Fruit fly (Drosophila melanogaster) whole organism, embryonic: ENCODE results near the gene CG7878.

Experiments
- Atf6 ChIP-seq: fragments of 200-800 bp; sonication (Bioruptor generic); IDR thresholded peaks from 2 replicates; pipeline ENCODE4 v1.3.6; 2022; ENCODE audit warnings: missing biosample characterization, missing genetic modification characterization
- BtbVII ChIP-seq: fragments of 200-800 bp; sonication (Bioruptor generic); optimal IDR thresholded peaks from 3 replicates; lab custom pipeline; 2017; ENCODE audit warnings: missing biosample characterization, mild to moderate bottlenecking, missing genetic modification characterization
- CG12299 ChIP-seq: fragments of 200-800 bp; sonication (Bioruptor generic); optimal IDR thresholded peaks from 2 replicates; lab custom pipeline; 2018; ENCODE audit warnings: missing biosample characterization, mild to moderate bottlenecking, missing genetic modification characterization
- CG12744 ChIP-seq: fragments of 200-800 bp; sonication (Bioruptor generic); optimal IDR thresholded peaks from 2 replicates; lab custom pipeline; 2016; ENCODE audit warnings: missing biosample characterization, missing genetic modification characterization
- CG12942 ChIP-seq: fragments of 200-800 bp; sonication (Bioruptor generic); optimal IDR thresholded peaks from 3 replicates; lab custom pipeline; 2016; ENCODE audit warnings: missing biosample characterization, missing genetic modification characterization
- CG13296 ChIP-seq: fragments of 200-800 bp; sonication (Bioruptor generic); optimal IDR thresholded peaks from 3 replicates; lab custom pipeline; 2018; ENCODE audit warnings: missing biosample characterization, mild to moderate bottlenecking, missing genetic modification characterization
- CG14014 ChIP-seq: fragments of 200-800 bp; sonication (Bioruptor generic); IDR thresholded peaks from 2 replicates; pipeline ENCODE4 v1.3.6; 2022; ENCODE audit warnings: missing biosample characterization, missing genetic modification characterization
- CG18262 ChIP-seq: fragments of 200-800 bp; optimal IDR thresholded peaks from 3 replicates; lab custom pipeline; 2019; ENCODE audit warnings: missing biosample characterization, mild to moderate bottlenecking, missing genetic modification characterization, moderate library complexity
- CG1832 ChIP-seq: fragments of 200-800 bp; sonication (Bioruptor generic); optimal IDR thresholded peaks from 2 replicates; lab custom pipeline; 2017; ENCODE audit warnings: missing biosample characterization, mild to moderate bottlenecking, missing genetic modification characterization, inconsistent platforms
- CG30431 ChIP-seq: fragments of 200-800 bp; sonication (Bioruptor generic); optimal IDR thresholded peaks from 2 replicates; lab custom pipeline; 2017; ENCODE audit warnings: missing biosample characterization, missing genetic modification characterization
- CG31365 ChIP-seq: fragments of 200-800 bp; sonication (Bioruptor generic); optimal IDR thresholded peaks from 2 replicates; lab custom pipeline; 2018; ENCODE audit warnings: missing biosample characterization, mild to moderate bottlenecking, missing genetic modification characterization
- CG5180 ChIP-seq: fragments of 200-800 bp; sonication (Bioruptor generic); optimal IDR thresholded peaks from 3 replicates; lab custom pipeline; 2017; ENCODE audit warnings: missing biosample characterization, missing genetic modification characterization, mild to moderate bottlenecking, moderate library complexity, missing genetic modification reagents
- CG6272 ChIP-seq: fragments of 200-800 bp; sonication (Bioruptor generic); IDR thresholded peaks from 2 replicates; pipeline ENCODE4 v1.3.6; 2022; ENCODE audit warnings: missing biosample characterization, missing genetic modification characterization
- CG6854 ChIP-seq: fragments of 200-800 bp; sonication (Bioruptor generic); optimal IDR thresholded peaks from 3 replicates; lab custom pipeline; 2017; ENCODE audit warnings: missing biosample characterization, mild to moderate bottlenecking, missing genetic modification characterization
- CG7556 ChIP-seq: fragments of 200-800 bp; sonication (Bioruptor generic); optimal IDR thresholded peaks from 2 replicates; lab custom pipeline; 2017; ENCODE audit warnings: missing biosample characterization, mild to moderate bottlenecking, missing genetic modification characterization
- CG7745 ChIP-seq: fragments of 200-800 bp; sonication (Bioruptor generic); optimal IDR thresholded peaks from 2 replicates; lab custom pipeline; 2018; ENCODE audit warnings: missing biosample characterization, mild to moderate bottlenecking, missing genetic modification characterization, moderate library complexity
- CG8765 ChIP-seq: fragments of 200-800 bp; sonication (Bioruptor generic); IDR thresholded peaks from 2 replicates; pipeline ENCODE4 v1.3.6; 2022; ENCODE audit warnings: missing biosample characterization, missing genetic modification characterization
- CG8944 ChIP-seq: fragments of 200-800 bp; sonication (Bioruptor generic); optimal IDR thresholded peaks from 3 replicates; lab custom pipeline; 2016; ENCODE audit warnings: missing biosample characterization, missing genetic modification characterization
- CG9876 ChIP-seq: fragments of 200-800 bp; sonication (Bioruptor generic); optimal IDR thresholded peaks from 2 replicates; lab custom pipeline; 2016; ENCODE audit warnings: missing biosample characterization, missing genetic modification characterization
- Chrac-16 ChIP-seq: fragments of 200-800 bp; sonication (Bioruptor generic); optimal IDR thresholded peaks from 3 replicates; lab custom pipeline; 2016; ENCODE audit warnings: missing biosample characterization, missing genetic modification characterization
- Dp ChIP-seq: fragments of 200-800 bp; sonication (Bioruptor generic); optimal IDR thresholded peaks from 2 replicates; lab custom pipeline; 2018; ENCODE audit warnings: missing biosample characterization, mild to moderate bottlenecking, missing genetic modification characterization, moderate library complexity
- E2f1 ChIP-seq: fragments of 200-800 bp; sonication (Bioruptor generic); IDR thresholded peaks from 2 replicates; pipeline ENCODE4 v1.3.6; 2022; ENCODE audit warnings: missing biosample characterization, missing genetic modification characterization
- Hand ChIP-seq: fragments of 200-800 bp; sonication (Bioruptor generic); optimal IDR thresholded peaks from 2 replicates; lab custom pipeline; 2017; ENCODE audit warnings: mild to moderate bottlenecking, missing biosample characterization, missing genetic modification reagents, missing genetic modification characterization
- Hey ChIP-seq: fragments of 200-800 bp; sonication (Bioruptor generic); optimal IDR thresholded peaks from 3 replicates; lab custom pipeline; 2018; ENCODE audit warnings: missing biosample characterization, mild to moderate bottlenecking, missing genetic modification characterization
- Hmr ChIP-seq: fragments of 200-800 bp; sonication (Bioruptor generic); optimal IDR thresholded peaks from 3 replicates; lab custom pipeline; 2017; ENCODE audit warnings: mild to moderate bottlenecking, missing biosample characterization, missing genetic modification reagents, missing genetic modification characterization
- Med ChIP-seq: fragments of 200-800 bp; sonication (Bioruptor generic); peaks from one replicate; lab custom pipeline; 2016; ENCODE audit warnings: missing biosample characterization, missing genetic modification characterization, mild to moderate bottlenecking, inconsistent platforms, moderate library complexity
- Nf-YA ChIP-seq: fragments of 200-800 bp; sonication (Bioruptor generic); IDR thresholded peaks from 2 replicates; pipeline ENCODE4 v1.3.6; 2022; ENCODE audit warnings: missing biosample characterization, missing genetic modification characterization
- Nf-YB ChIP-seq: fragments of 200-800 bp; sonication (Bioruptor generic); optimal IDR thresholded peaks from 3 replicates; lab custom pipeline; 2019; ENCODE audit warnings: missing biosample characterization, mild to moderate bottlenecking, missing genetic modification characterization, moderate library complexity
- NfI ChIP-seq: fragments of 200-800 bp; sonication (Bioruptor generic); optimal IDR thresholded peaks from 3 replicates; lab custom pipeline; 2018; ENCODE audit warnings: missing biosample characterization, mild to moderate bottlenecking, missing genetic modification characterization, moderate library complexity
- Optix ChIP-seq: fragments of 200-800 bp; sonication (Bioruptor generic); IDR thresholded peaks from 3 replicates; pipeline ENCODE4 v1.3.6; 2022; ENCODE audit warnings: missing biosample characterization, missing genetic modification characterization
- Vsx1 ChIP-seq: fragments of 200-800 bp; sonication (Bioruptor generic); optimal IDR thresholded peaks from 2 replicates; lab custom pipeline; 2017; ENCODE audit warnings: missing biosample characterization, mild to moderate bottlenecking, missing genetic modification characterization, missing genetic modification reagents
- Xrp1 ChIP-seq: fragments of 200-800 bp; sonication (Bioruptor generic); IDR thresholded peaks from 2 replicates; pipeline ENCODE4 v1.3.6; 2022; ENCODE audit warnings: missing biosample characterization, missing genetic modification characterization
- YL-1 ChIP-seq: fragments of 200-800 bp; sonication (Bioruptor generic); optimal IDR thresholded peaks from 3 replicates; lab custom pipeline; 2017; ENCODE audit warnings: missing biosample characterization, mild to moderate bottlenecking, missing genetic modification characterization
- ash1 ChIP-seq: fragments of 200-800 bp; sonication (Bioruptor generic); optimal IDR thresholded peaks from 2 replicates; lab custom pipeline; 2018; ENCODE audit warnings: missing biosample characterization, mild to moderate bottlenecking, missing genetic modification characterization
- bbx ChIP-seq: fragments of 200-800 bp; sonication (Bioruptor generic); IDR thresholded peaks from 2 replicates; pipeline ENCODE4 v1.3.6; 2022; ENCODE audit warnings: missing biosample characterization, missing genetic modification characterization; ENCODE audit not compliant: partially characterized antibody
- btn ChIP-seq: fragments of 200-800 bp; sonication (Bioruptor generic); optimal IDR thresholded peaks from 2 replicates; lab custom pipeline; 2016; ENCODE audit warnings: missing biosample characterization, missing genetic modification characterization
- cas ChIP-seq: fragments of 200-800 bp; sonication (Bioruptor generic); IDR thresholded peaks from 2 replicates; pipeline ENCODE4 v1.3.6; 2022; ENCODE audit warnings: missing biosample characterization, missing genetic modification characterization
- dpn ChIP-seq, 2 experiments: fragments of 200-800 bp; sonication (Bioruptor generic); optimal IDR thresholded peaks; 3 replicates each; lab custom pipeline; 2016; ENCODE audit warnings: missing biosample characterization in 2 of 2, missing genetic modification characterization in 2 of 2
- fu2 ChIP-seq: fragments of 200-800 bp; sonication (Bioruptor generic); optimal IDR thresholded peaks from 2 replicates; lab custom pipeline; 2016; ENCODE audit warnings: missing biosample characterization, missing genetic modification characterization
- hbn ChIP-seq: fragments of 200-800 bp; sonication (Bioruptor generic); IDR thresholded peaks from 2 replicates; pipeline ENCODE4 v1.3.6; 2022; ENCODE audit warnings: missing biosample characterization, missing genetic modification characterization; ENCODE audit not compliant: partially characterized antibody
- kay ChIP-seq: fragments of 200-800 bp; sonication (Bioruptor generic); optimal IDR thresholded peaks from 2 replicates; lab custom pipeline; 2016; ENCODE audit warnings: missing biosample characterization, missing genetic modification characterization
- ken ChIP-seq: fragments of 200-800 bp; sonication (Bioruptor generic); IDR thresholded peaks from 3 replicates; pipeline ENCODE4 v1.3.6; 2022; ENCODE audit warnings: missing biosample characterization, missing genetic modification characterization
- lbe ChIP-seq: fragments of 200-800 bp; sonication (Bioruptor generic); optimal IDR thresholded peaks from 2 replicates; lab custom pipeline; 2016; ENCODE audit warnings: missing biosample characterization, mild to moderate bottlenecking, missing genetic modification characterization
- luna ChIP-seq: fragments of 200-800 bp; sonication (Bioruptor generic); optimal IDR thresholded peaks from 2 replicates; lab custom pipeline; 2016; ENCODE audit warnings: missing biosample characterization, missing genetic modification characterization
- nom ChIP-seq: fragments of 200-800 bp; sonication (Bioruptor generic); optimal IDR thresholded peaks from 2 replicates; lab custom pipeline; 2017; ENCODE audit warnings: missing biosample characterization, missing genetic modification characterization, mild to moderate bottlenecking, moderate library complexity, missing genetic modification reagents
- sug ChIP-seq: fragments of 200-800 bp; optimal IDR thresholded peaks from 2 replicates; lab custom pipeline; 2019; ENCODE audit warnings: missing biosample characterization, mild to moderate bottlenecking, missing genetic modification characterization, moderate library complexity
- ttk ChIP-seq: fragments of 200-800 bp; sonication (Bioruptor generic); IDR thresholded peaks from 2 replicates; pipeline ENCODE4 v2.1.2; 2022; ENCODE audit warnings: missing biosample characterization, missing genetic modification characterization
- wdn ChIP-seq: fragments of 200-800 bp; sonication (Bioruptor generic); IDR thresholded peaks from 2 replicates; pipeline ENCODE4 v1.3.6; 2022; ENCODE audit warnings: missing biosample characterization, missing genetic modification characterization
- zen2 ChIP-seq: fragments of 200-800 bp; sonication (Bioruptor generic); IDR thresholded peaks from 3 replicates; pipeline ENCODE4 v1.3.6; 2022; ENCODE audit warnings: missing biosample characterization, missing genetic modification characterization; ENCODE audit not compliant: partially characterized antibody

The CG7878 gene

DNA sequence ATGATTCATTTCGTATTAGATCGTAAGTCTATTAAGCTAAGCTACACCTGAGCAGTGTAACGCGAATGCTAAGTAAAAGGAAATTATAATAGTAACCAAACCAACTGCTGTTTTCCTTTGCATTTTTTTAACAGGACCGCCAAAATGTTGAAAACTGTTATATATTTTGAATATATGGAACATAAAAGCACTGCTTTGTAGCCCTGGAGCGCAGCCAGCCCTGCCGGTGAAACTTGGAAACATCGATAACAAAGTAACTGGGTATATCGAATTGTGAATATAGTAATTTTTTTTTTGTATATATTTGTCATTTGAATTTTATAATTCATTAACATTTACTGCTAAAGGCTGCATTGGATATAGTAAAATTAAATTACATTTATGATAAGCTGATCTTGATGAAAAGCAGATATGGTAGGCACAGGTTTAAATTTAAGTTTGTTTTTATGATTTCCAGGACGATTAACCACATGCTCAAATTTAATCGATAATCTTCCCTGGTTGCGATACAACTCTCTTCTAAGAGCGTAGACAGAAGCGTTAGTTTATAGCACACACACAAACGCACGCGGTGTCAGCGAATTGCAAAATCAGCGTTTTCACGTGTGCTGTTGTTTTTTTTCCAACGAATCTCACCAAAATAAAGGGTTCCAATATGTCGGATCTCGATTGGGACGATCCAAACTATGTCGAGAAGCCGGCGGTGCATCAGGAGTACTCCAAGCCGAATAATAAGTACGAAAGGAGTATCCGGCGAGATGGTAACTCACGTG is at the start of gene CG7878:
TSS of gene CG7878 (plus strand) at position 528 of the 773 bp plus-strand sequence.
- TF ChIP-seq Nf-YA (GFP tag; lab: Robert Waterston, UW) = no peak
- peak; percentile 22 for TF ChIP-seq lbe (GFP tag; lab: Kevin White, UChicago)
- TF ChIP-seq CG6854 (GFP tag; lab: Kevin White, UChicago) = no peak
- TF ChIP-seq Dp = peak; percentile 80
- peak; percentile 67; the same call in 2 of the 3 replicates for TF ChIP-seq zen2
- peak; percentile 2 for TF ChIP-seq CG12744 (GFP tag; lab: Kevin White, UChicago)
- TF ChIP-seq CG6272 (GFP tag; lab: Robert Waterston, UW) = peak; percentile 47; the same call in 1 of the 2 replicates
- peak; percentile 48; the same call in 1 of the 2 replicates for TF ChIP-seq Atf6
- no peak for TF ChIP-seq btn
- peak; percentile 56 for TF ChIP-seq hbn (GFP tag; lab: Robert Waterston, UW)
- no peak for TF ChIP-seq CG1832 (GFP tag; lab: Kevin White, UChicago)
- TF ChIP-seq ken (GFP tag; lab: Robert Waterston, UW) = peak; percentile 60; the same call in 2 of the 3 replicates
- no peak for TF ChIP-seq CG30431 (GFP tag; lab: Kevin White, UChicago)
- TF ChIP-seq nom = peak; percentile 2
- TF ChIP-seq E2f1 (GFP tag; lab: Robert Waterston, UW) = peak; percentile 40; the same call in 1 of the 2 replicates
- no peak for TF ChIP-seq Vsx1 (GFP tag; lab: Kevin White, UChicago)
- TF ChIP-seq CG13296 (GFP tag; lab: Kevin White, UChicago) = peak; percentile 37
- TF ChIP-seq YL-1 (GFP tag; lab: Kevin White, UChicago) = peak; percentile 65
- TF ChIP-seq CG5180 (GFP tag; lab: Kevin White, UChicago) = no peak
- no peak for TF ChIP-seq CG12942 (GFP tag; lab: Kevin White, UChicago)
- no peak for TF ChIP-seq BtbVII (GFP tag; lab: Kevin White, UChicago)
- TF ChIP-seq CG8765 (GFP tag; lab: Robert Waterston, UW) = no peak
- peak; percentile 62 for TF ChIP-seq Hmr (GFP tag; lab: Kevin White, UChicago)
- no peak for TF ChIP-seq CG12299
- peak; percentile 54 for TF ChIP-seq Xrp1 (GFP tag; lab: Robert Waterston, UW)
- TF ChIP-seq Med (GFP tag; lab: Kevin White, UChicago) = peak; percentile 95
- peak; percentile 52 for TF ChIP-seq kay
- peak; percentile 64 for TF ChIP-seq sug (tag; lab: Kevin White, UChicago)
- TF ChIP-seq CG31365 (tag; lab: Kevin White, UChicago) = peak; percentile 7
- TF ChIP-seq cas (GFP tag; lab: Robert Waterston, UW) = 0 out of 2 replicates have a peak, but pooled peaks have one; percentile 6
- no peak for TF ChIP-seq Hey (tag; lab: Kevin White, UChicago)
- no peak for TF ChIP-seq wdn (GFP tag; lab: Robert Waterston, UW)
- TF ChIP-seq ash1 (GFP tag; lab: Kevin White, UChicago) = peak; percentile 9
- peak; percentile 48 to 62 for TF ChIP-seq dpn (GFP tag; optimal IDR thresholded peaks at IDR 0.05; lab: Kevin White, UChicago)
- TF ChIP-seq CG14014 (GFP tag; lab: Robert Waterston, UW) = peak; percentile 24; the same call in 1 of the 2 replicates
- peak; percentile 51 for TF ChIP-seq CG8944
- no peak for TF ChIP-seq Hand (GFP tag; lab: Kevin White, UChicago)
- TF ChIP-seq Optix (GFP tag; lab: Robert Waterston, UW) = no peak
- TF ChIP-seq Chrac-16 (GFP tag; lab: Kevin White, UChicago) = peak; percentile 62
- peak; percentile 55 for TF ChIP-seq NfI (GFP tag; lab: Kevin White, UChicago)
- no peak for TF ChIP-seq CG9876 (GFP tag; lab: Kevin White, UChicago)
- TF ChIP-seq Nf-YB = no peak
- peak; percentile 35 for TF ChIP-seq CG7556
- TF ChIP-seq CG7745 (tag; lab: Kevin White, UChicago) = no peak
- peak; percentile 36 for TF ChIP-seq CG18262 (tag; lab: Kevin White, UChicago)
- TF ChIP-seq ttk (GFP tag; lab: Robert Waterston, UW) = no peak
- TF ChIP-seq luna (GFP tag; lab: Kevin White, UChicago) = no peak
- peak; percentile 77 for TF ChIP-seq bbx (GFP tag; lab: Robert Waterston, UW)
- peak; percentile 54 for TF ChIP-seq fu2 (GFP tag; lab: Kevin White, UChicago)
